Worm (Caenorhabditis elegans) whole organism, late embryonic: Measurements from ENCODE around the gene C46F9.5.

Source experiments
- C38D4.7 ChIP-seq: fragments of 200-800 bp; sonication (Bioruptor generic); optimal IDR thresholded peaks from 2 replicates; lab custom pipeline; 2018; ENCODE audit warnings: mild to moderate bottlenecking, missing genetic modification characterization, moderate library complexity, missing compliant biosample characterization
- F13H6.1 ChIP-seq: sonication (generic microtip); optimal IDR thresholded peaks from 2 replicates; lab custom pipeline; 2016; ENCODE audit warnings: missing genetic modification characterization, missing compliant biosample characterization
- ceh-9 ChIP-seq: sonication (generic microtip); optimal IDR thresholded peaks from 2 replicates; lab custom pipeline; 2016; ENCODE audit warnings: mild to moderate bottlenecking, missing genetic modification characterization, inconsistent platforms, missing compliant biosample characterization
- che-1 ChIP-seq: sonication (generic microtip); optimal IDR thresholded peaks from 2 replicates; lab custom pipeline; 2016; ENCODE audit warnings: mild to moderate bottlenecking, missing genetic modification characterization, missing compliant biosample characterization
- hlh-6 ChIP-seq: sonication (generic microtip); optimal IDR thresholded peaks from 2 replicates; lab custom pipeline; 2016; ENCODE audit warnings: missing genotype, missing genetic modification characterization, missing compliant biosample characterization
- ztf-16 ChIP-seq: sonication (generic microtip); optimal IDR thresholded peaks from 2 replicates; lab custom pipeline; 2017; ENCODE audit warnings: missing genetic modification characterization, missing compliant biosample characterization

Gene C46F9.5

DNA sequence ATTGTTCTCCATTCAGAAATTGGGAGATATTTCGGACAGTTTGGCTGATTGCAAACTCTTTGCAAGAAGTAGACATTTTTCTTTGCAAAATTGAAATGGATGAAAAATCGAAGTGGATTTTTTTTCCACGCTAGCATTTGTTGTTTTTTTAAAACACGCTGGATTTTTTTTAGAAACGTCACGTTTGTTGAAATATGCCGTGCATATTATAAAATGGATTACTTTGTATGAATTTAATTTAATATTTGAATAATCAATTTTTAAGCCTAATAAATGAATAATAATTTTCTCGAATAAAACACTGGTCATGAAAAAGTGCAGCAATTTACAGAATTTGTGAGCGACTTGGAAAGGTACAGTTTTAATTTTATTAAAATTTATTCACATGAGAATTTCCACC lies 49.7 kb downstream of the C46F9.5 start, which contains the start of gene ZK250.14:
Gene ZK250.14 (minus strand): TSS at position 101 of the 400 bp plus-strand sequence.
- TF ChIP-seq C38D4.7 (GFP tag; lab: Kevin White, UChicago) (no peak), ztf-16 (tag; lab: Kevin White, UChicago) (no peak), hlh-6 (tag; lab: Kevin White, UChicago) (no peak), ceh-9 (tag; lab: Kevin White, UChicago) (no peak), F13H6.1 (tag; lab: Kevin White, UChicago) (no peak), che-1 (no peak)
